Worm (Caenorhabditis elegans) whole organism, young adult: Measurements from ENCODE around the gene cya-1.

Experiments used
- F49E8.2 ChIP-seq: sonication (generic microtip); optimal IDR thresholded peaks from 3 replicates; lab custom pipeline; 2017; ENCODE audit warnings: missing genetic modification characterization, mild to moderate bottlenecking, missing compliant biosample characterization, antibody characterized with exemption, moderate library complexity; ENCODE audit not compliant: insufficient read depth
- akir-1 ChIP-seq: fragments of 200-800 bp; sonication (Bioruptor generic); optimal IDR thresholded peaks from 2 replicates; lab custom pipeline; 2018; ENCODE audit warnings: mild to moderate bottlenecking, missing genetic modification characterization, moderate library complexity, missing compliant biosample characterization
- attf-6 ChIP-seq: fragments of 200-800 bp; sonication (Bioruptor generic); IDR thresholded peaks from 2 replicates; pipeline ENCODE4 v1.3.6; 2022; ENCODE audit warnings: missing genetic modification reagents, missing genetic modification characterization, missing compliant biosample characterization
- ceh-91 ChIP-seq: fragments of 200-800 bp; sonication (Bioruptor generic); IDR thresholded peaks from 2 replicates; pipeline ENCODE4 v1.3.6; 2022; ENCODE audit warnings: missing genetic modification reagents, missing genetic modification characterization, missing compliant biosample characterization
- hsf-1 ChIP-seq: fragments of 200-800 bp; sonication (Bioruptor generic); IDR thresholded peaks from 2 replicates; pipeline ENCODE4 v1.3.6; 2022; ENCODE audit warnings: missing genetic modification reagents, missing genetic modification characterization, missing compliant biosample characterization
- madf-10 ChIP-seq: sonication (generic microtip); optimal IDR thresholded peaks from 2 replicates; lab custom pipeline; 2016; ENCODE audit warnings: mild to moderate bottlenecking, missing genetic modification characterization, missing compliant biosample characterization
- mel-28 ChIP-seq: sonication (generic microtip); optimal IDR thresholded peaks from 2 replicates; lab custom pipeline; 2016; ENCODE audit warnings: borderline replicate concordance, mild to moderate bottlenecking, missing genetic modification characterization, missing compliant biosample characterization
- nhr-90 ChIP-seq: sonication (generic microtip); optimal IDR thresholded peaks from 2 replicates; lab custom pipeline; 2016; ENCODE audit warnings: missing genotype, mild to moderate bottlenecking, missing genetic modification characterization, missing compliant biosample characterization
- rec-8 ChIP-seq, 2 experiments: sonication (generic microtip); optimal IDR thresholded peaks; 2 replicates each; lab custom pipeline; 2016; ENCODE audit warnings: mild to moderate bottlenecking in 2 of 2, missing genetic modification characterization in 2 of 2, missing genetic modification reagents in 2 of 2, missing genotype in 2 of 2, missing biosample characterization in 1 of 2, missing compliant biosample characterization in 1 of 2, moderate library complexity in 1 of 2
- snpc-4 ChIP-seq, 5 experiments: fragments of 150-350 bp in 1 of 5; sonication (generic microtip) in 4 of 5; optimal IDR thresholded peaks; 2 replicates each; lab custom pipeline; 2014 to 2018; ENCODE audit warnings: missing genetic modification characterization in 5 of 5, missing biosample characterization in 3 of 5, antibody characterized with exemption in 2 of 5, mild to moderate bottlenecking in 2 of 5, missing compliant biosample characterization in 2 of 5, missing genotype in 2 of 5, moderate library complexity in 2 of 5, missing genetic modification reagents in 1 of 5
- xnd-1 ChIP-seq: sonication (generic microtip); optimal IDR thresholded peaks from 2 replicates; lab custom pipeline; 2016; ENCODE audit warnings: missing genotype, missing genetic modification reagents, missing genetic modification characterization, missing compliant biosample characterization
- zim-3 ChIP-seq: sonication (generic microtip); optimal IDR thresholded peaks from 2 replicates; lab custom pipeline; 2017; ENCODE audit warnings: mild to moderate bottlenecking, missing genetic modification characterization, moderate library complexity, missing compliant biosample characterization

- TF ChIP-seq mel-28 (tag; lab: Kevin White, UChicago): no peak
- no peak for TF ChIP-seq zim-3
- TF ChIP-seq nhr-90 (tag; lab: Kevin White, UChicago): no peak
- TF ChIP-seq hsf-1 (GFP tag; lab: Robert Waterston, UW): no peak
- TF ChIP-seq xnd-1 (tag; lab: Kevin White, UChicago): no peak
- TF ChIP-seq F49E8.2 (tag; lab: Kevin White, UChicago): no peak
- no peak for TF ChIP-seq ceh-91 (GFP tag; lab: Robert Waterston, UW)
- TF ChIP-seq attf-6 (GFP tag; lab: Robert Waterston, UW): no peak
- no peak for TF ChIP-seq snpc-4 (GFP tag; optimal IDR thresholded peaks at IDR 0.05; lab: Kevin White, UChicago)
- no peak for TF ChIP-seq snpc-4 (tag; optimal IDR thresholded peaks at IDR 0.05; lab: Kevin White, UChicago)
- TF ChIP-seq madf-10 (tag; lab: Kevin White, UChicago): no peak
- no peak for TF ChIP-seq rec-8 (tag; optimal IDR thresholded peaks at IDR 0.05; lab: Kevin White, UChicago)
- no peak for TF ChIP-seq akir-1 (GFP tag; lab: Kevin White, UChicago)
Measured at ce11 chrIII:9084329-9084728, 24.7 kb downstream of the cya-1 start.
